Fruit fly (Drosophila melanogaster) whole organism, embryonic: ENCODE measurements around the gene Schip1.

ENCODE experiments used
- Aef1 ChIP-seq: fragments of 200-800 bp; sonication (Bioruptor generic); IDR thresholded peaks from 3 replicates; pipeline ENCODE4 v1.3.6; 2022; ENCODE audit warnings: missing biosample characterization, missing genetic modification characterization
- CG11696 ChIP-seq: fragments of 200-800 bp; sonication (Bioruptor generic); IDR thresholded peaks from 2 replicates; pipeline ENCODE4 v1.3.6; 2022; ENCODE audit warnings: missing biosample characterization, missing genetic modification characterization
- CG12155 ChIP-seq: fragments of 200-800 bp; sonication (Bioruptor generic); optimal IDR thresholded peaks from 3 replicates; lab custom pipeline; 2016; ENCODE audit warnings: missing biosample characterization, missing genetic modification characterization
- CG12769 ChIP-seq: fragments of 200-800 bp; sonication (Bioruptor generic); optimal IDR thresholded peaks from 2 replicates; lab custom pipeline; 2019; ENCODE audit warnings: missing biosample characterization, mild to moderate bottlenecking, missing genetic modification characterization, moderate library complexity
- CG13424 ChIP-seq: fragments of 200-800 bp; sonication (Bioruptor generic); optimal IDR thresholded peaks from 2 replicates; lab custom pipeline; 2019; ENCODE audit warnings: missing biosample characterization, mild to moderate bottlenecking, missing genetic modification characterization, moderate library complexity
- CG14014 ChIP-seq: fragments of 200-800 bp; sonication (Bioruptor generic); IDR thresholded peaks from 2 replicates; pipeline ENCODE4 v1.3.6; 2022; ENCODE audit warnings: missing biosample characterization, missing genetic modification characterization
- CG14860 ChIP-seq: fragments of 200-800 bp; sonication (Bioruptor generic); IDR thresholded peaks from 3 replicates; pipeline ENCODE4 v1.3.6; 2022; ENCODE audit warnings: missing biosample characterization, missing genetic modification characterization; ENCODE audit not compliant: partially characterized antibody
- CG14965 ChIP-seq: fragments of 200-800 bp; sonication (Bioruptor generic); optimal IDR thresholded peaks from 2 replicates; lab custom pipeline; 2016; ENCODE audit warnings: missing biosample characterization, missing genetic modification characterization, borderline replicate concordance
- CG15011 ChIP-seq: fragments of 200-800 bp; sonication (Bioruptor generic); optimal IDR thresholded peaks from 3 replicates; lab custom pipeline; 2018; ENCODE audit warnings: missing biosample characterization, mild to moderate bottlenecking, missing genetic modification characterization
- CG17829 ChIP-seq: fragments of 200-800 bp; optimal IDR thresholded peaks from 2 replicates; lab custom pipeline; 2019; ENCODE audit warnings: missing biosample characterization, mild to moderate bottlenecking, missing genetic modification characterization, moderate library complexity
- CG18011 ChIP-seq: fragments of 200-800 bp; sonication (Bioruptor generic); optimal IDR thresholded peaks from 2 replicates; lab custom pipeline; 2017; ENCODE audit warnings: missing biosample characterization, missing genetic modification characterization, mild to moderate bottlenecking, moderate library complexity, missing genotype
- CG18476 ChIP-seq: fragments of 200-800 bp; sonication (Bioruptor generic); optimal IDR thresholded peaks from 2 replicates; lab custom pipeline; 2016; ENCODE audit warnings: missing biosample characterization, mild to moderate bottlenecking, missing genetic modification characterization
- CG18599 ChIP-seq: fragments of 200-800 bp; sonication (Bioruptor generic); optimal IDR thresholded peaks from 3 replicates; lab custom pipeline; 2017; ENCODE audit warnings: missing biosample characterization, missing genetic modification characterization, mild to moderate bottlenecking, moderate library complexity, missing genetic modification reagents
- CG2129 ChIP-seq: fragments of 200-800 bp; sonication (Bioruptor generic); IDR thresholded peaks from 2 replicates; pipeline ENCODE4 v1.3.6; 2022; ENCODE audit warnings: missing biosample characterization, missing genetic modification characterization; ENCODE audit not compliant: partially characterized antibody
- CG2712 ChIP-seq: fragments of 200-800 bp; optimal IDR thresholded peaks from 3 replicates; lab custom pipeline; 2019; ENCODE audit warnings: missing biosample characterization, mild to moderate bottlenecking, missing genetic modification characterization, moderate library complexity
- CG3065 ChIP-seq: fragments of 200-800 bp; sonication (Bioruptor generic); optimal IDR thresholded peaks from 2 replicates; lab custom pipeline; 2016; ENCODE audit warnings: missing biosample characterization, missing genetic modification characterization
- CG3726 ChIP-seq: fragments of 200-800 bp; sonication (Bioruptor generic); IDR thresholded peaks from 3 replicates; pipeline ENCODE4, ENCODE4 v1.3.6; 2022; ENCODE audit warnings: missing biosample characterization, missing genetic modification characterization
- CG3995 ChIP-seq: fragments of 200-800 bp; sonication (Bioruptor generic); optimal IDR thresholded peaks from 3 replicates; lab custom pipeline; 2016; ENCODE audit warnings: missing biosample characterization, missing genetic modification characterization
- CG4282 ChIP-seq: fragments of 200-800 bp; sonication (Bioruptor generic); optimal IDR thresholded peaks from 2 replicates; lab custom pipeline; 2016; ENCODE audit warnings: missing biosample characterization, missing genetic modification characterization
- CG4707 ChIP-seq: fragments of 200-800 bp; sonication (Bioruptor generic); optimal IDR thresholded peaks from 2 replicates; lab custom pipeline; 2018; ENCODE audit warnings: missing biosample characterization, mild to moderate bottlenecking, missing genetic modification characterization, moderate library complexity
- CG6175 ChIP-seq: fragments of 200-800 bp; sonication (Bioruptor generic); IDR thresholded peaks from 3 replicates; pipeline ENCODE4 v1.3.6; 2022; ENCODE audit warnings: missing biosample characterization, missing genetic modification characterization
- CG6254 ChIP-seq: fragments of 200-800 bp; sonication (Bioruptor generic); optimal IDR thresholded peaks from 3 replicates; lab custom pipeline; 2017; ENCODE audit warnings: mild to moderate bottlenecking, missing biosample characterization, missing genetic modification reagents, missing genetic modification characterization
- CG7372 ChIP-seq: fragments of 200-800 bp; sonication (Bioruptor generic); IDR thresholded peaks from 2 replicates; pipeline ENCODE4 v1.3.6; 2022; ENCODE audit warnings: missing biosample characterization, missing genetic modification characterization
- CG9437 ChIP-seq: fragments of 200-800 bp; sonication (Bioruptor generic); optimal IDR thresholded peaks from 2 replicates; lab custom pipeline; 2018; ENCODE audit warnings: missing biosample characterization, mild to moderate bottlenecking, missing genetic modification characterization
- D19B ChIP-seq: fragments of 200-800 bp; sonication (Bioruptor generic); optimal IDR thresholded peaks from 2 replicates; lab custom pipeline; 2017; ENCODE audit warnings: missing biosample characterization, mild to moderate bottlenecking, missing genetic modification characterization
- GATAe ChIP-seq: fragments of 200-800 bp; sonication (Bioruptor generic); conservative IDR thresholded peaks from 2 replicates; pipeline ENCODE4 v1.3.6; 2022; ENCODE audit warnings: missing biosample characterization, missing genetic modification characterization
- Gug ChIP-seq: fragments of 200-800 bp; sonication (Bioruptor generic); IDR thresholded peaks from 4 replicates; pipeline ENCODE4 v1.3.6; 2022; ENCODE audit warnings: missing biosample characterization, missing genetic modification characterization
- Hr3 ChIP-seq: fragments of 200-800 bp; sonication (Bioruptor generic); optimal IDR thresholded peaks from 3 replicates; lab custom pipeline; 2016; ENCODE audit warnings: missing biosample characterization, missing genetic modification characterization
- Hsf ChIP-seq: fragments of 200-800 bp; sonication (Bioruptor generic); optimal IDR thresholded peaks from 3 replicates; lab custom pipeline; 2016; ENCODE audit warnings: missing biosample characterization, missing genetic modification characterization
- Nf-YA ChIP-seq: fragments of 200-800 bp; sonication (Bioruptor generic); IDR thresholded peaks from 2 replicates; pipeline ENCODE4 v1.3.6; 2022; ENCODE audit warnings: missing biosample characterization, missing genetic modification characterization
- NfI ChIP-seq: fragments of 200-800 bp; sonication (Bioruptor generic); optimal IDR thresholded peaks from 3 replicates; lab custom pipeline; 2018; ENCODE audit warnings: missing biosample characterization, mild to moderate bottlenecking, missing genetic modification characterization, moderate library complexity
- Six4 ChIP-seq: fragments of 200-800 bp; sonication (Bioruptor generic); optimal IDR thresholded peaks from 2 replicates; lab custom pipeline; 2016; ENCODE audit warnings: missing biosample characterization, missing genetic modification characterization
- Spps ChIP-seq: fragments of 200-800 bp; sonication (Bioruptor generic); optimal IDR thresholded peaks from 2 replicates; lab custom pipeline; 2018; ENCODE audit warnings: missing biosample characterization, mild to moderate bottlenecking, missing genetic modification characterization
- Sry-β ChIP-seq: fragments of 200-800 bp; sonication (Bioruptor generic); optimal IDR thresholded peaks from 2 replicates; lab custom pipeline; 2018; ENCODE audit warnings: missing biosample characterization, mild to moderate bottlenecking, missing genetic modification characterization, moderate library complexity
- amos ChIP-seq: fragments of 200-800 bp; sonication (Bioruptor generic); IDR thresholded peaks from 2 replicates; pipeline ENCODE4 v1.3.6; 2022; ENCODE audit warnings: missing biosample characterization, missing genetic modification characterization; ENCODE audit not compliant: partially characterized antibody
- ftz-f1 ChIP-seq: fragments of 200-800 bp; sonication (Bioruptor generic); optimal IDR thresholded peaks from 2 replicates; lab custom pipeline; 2016; ENCODE audit warnings: missing biosample characterization, missing genetic modification characterization
- hbn ChIP-seq: fragments of 200-800 bp; sonication (Bioruptor generic); IDR thresholded peaks from 2 replicates; pipeline ENCODE4 v1.3.6; 2022; ENCODE audit warnings: missing biosample characterization, missing genetic modification characterization; ENCODE audit not compliant: partially characterized antibody
- kah ChIP-seq: fragments of 200-800 bp; sonication (Bioruptor generic); optimal IDR thresholded peaks from 2 replicates; lab custom pipeline; 2018; ENCODE audit warnings: missing biosample characterization, mild to moderate bottlenecking, missing genetic modification characterization
- knrl ChIP-seq: fragments of 200-800 bp; sonication (Bioruptor generic); IDR thresholded peaks from 3 replicates; pipeline ENCODE4 v1.3.6; 2022; ENCODE audit warnings: missing biosample characterization, missing genetic modification characterization; ENCODE audit not compliant: partially characterized antibody
- nom ChIP-seq: fragments of 200-800 bp; sonication (Bioruptor generic); optimal IDR thresholded peaks from 2 replicates; lab custom pipeline; 2017; ENCODE audit warnings: missing biosample characterization, missing genetic modification characterization, mild to moderate bottlenecking, moderate library complexity, missing genetic modification reagents
- pan ChIP-seq, 4 experiments: fragments of >200 bp in 3 of 4; fragments of 200-800 bp in 1 of 4; sonication (Bioruptor generic) in 1 of 4; optimal IDR thresholded peaks in 3 of 4; IDR thresholded peaks in 1 of 4; 2 replicates each; pipeline versions ENCODE4 v1.3.6 to Lab custom; 2017 to 2022; ENCODE audit warnings: missing biosample characterization in 2 of 4, missing genetic modification characterization in 2 of 4, mixed read lengths in 1 of 4
- peb ChIP-seq: fragments of 200-800 bp; sonication (Bioruptor generic); IDR thresholded peaks from 2 replicates; pipeline ENCODE4 v1.3.6; 2022; ENCODE audit warnings: missing biosample characterization, missing genetic modification characterization
- repo ChIP-seq: fragments of 200-800 bp; sonication (Bioruptor generic); optimal IDR thresholded peaks from 2 replicates; lab custom pipeline; 2016; ENCODE audit warnings: missing biosample characterization, missing genetic modification characterization
- scrt ChIP-seq: fragments of 200-800 bp; sonication (Bioruptor generic); optimal IDR thresholded peaks from 2 replicates; lab custom pipeline; 2018; ENCODE audit warnings: missing biosample characterization, mild to moderate bottlenecking, missing genetic modification characterization, moderate library complexity
- slou ChIP-seq: fragments of 200-800 bp; sonication (Bioruptor generic); optimal IDR thresholded peaks from 3 replicates; lab custom pipeline; 2016; ENCODE audit warnings: missing biosample characterization, missing genetic modification characterization
- so ChIP-seq: fragments of 200-800 bp; sonication (Bioruptor generic); IDR thresholded peaks from 3 replicates; pipeline ENCODE4 v1.3.6; 2022; ENCODE audit warnings: missing biosample characterization, missing genetic modification characterization
- sr ChIP-seq: fragments of 200-800 bp; sonication (Bioruptor generic); IDR thresholded peaks from 3 replicates; pipeline ENCODE4 v1.3.6; 2022; ENCODE audit warnings: missing biosample characterization, missing genetic modification characterization
- z ChIP-seq: fragments of 200-800 bp; sonication (Bioruptor generic); IDR thresholded peaks from 3 replicates; pipeline ENCODE4 v1.3.6; 2022; ENCODE audit warnings: missing biosample characterization, missing genetic modification characterization
- zfh1 ChIP-seq: fragments of 200-800 bp; sonication (Bioruptor generic); IDR thresholded peaks from 3 replicates; pipeline ENCODE4 v1.3.6; 2022; ENCODE audit warnings: missing biosample characterization, missing genetic modification characterization

The Schip1 gene

dm6 chr2L:10292066-10292560 is 38.8 kb downstream of the Schip1 start, which contains the start of gene Ufd4 (continued):
- TF ChIP-seq Sry-β (peak; percentile 15), CG9437 (GFP tag; lab: Kevin White, UChicago) (no peak), peb (no peak), CG4707 (GFP tag; lab: Kevin White, UChicago) (no peak), scrt (GFP tag; lab: Kevin White, UChicago) (no peak), CG4282 (GFP tag; lab: Kevin White, UChicago) (no peak), CG14965 (no peak), CG14014 (GFP tag; lab: Robert Waterston, UW) (peak; percentile 75; the same call in 1 of the 2 replicates), CG18011 (peak; percentile 19), CG13424 (tag; lab: Kevin White, UChicago) (peak; percentile 73), CG2129 (GFP tag; lab: Robert Waterston, UW) (no peak), CG11696 (GFP tag; lab: Robert Waterston, UW) (peak; percentile 40; the same call in 1 of the 2 replicates), CG7372 (no peak), D19B (GFP tag; lab: Kevin White, UChicago) (no peak), CG2712 (tag; lab: Kevin White, UChicago) (peak; percentile 86), CG3995 (GFP tag; lab: Kevin White, UChicago) (peak; percentile 49), nom (GFP tag; lab: Kevin White, UChicago) (no peak), so (no peak; the same call in 2 of the 3 replicates), slou (no peak), Six4 (GFP tag; lab: Kevin White, UChicago) (peak; percentile 29), CG3065 (GFP tag; lab: Kevin White, UChicago) (no peak), CG12769 (tag; lab: Kevin White, UChicago) (no peak), CG14860 (GFP tag; lab: Robert Waterston, UW) (no peak), pan (optimal IDR thresholded peaks at IDR 0.05; lab: Kevin White, UChicago) (no peak), pan (GFP tag; optimal IDR thresholded peaks at IDR 0.05 in 1 of 2, IDR thresholded peaks at IDR 0.05 in 1 of 2) (no peak), kah (GFP tag; lab: Kevin White, UChicago) (peak; percentile 43), knrl (no peak), z (no peak), CG12155 (peak; percentile 57), CG6175 (GFP tag; lab: Robert Waterston, UW) (no peak), ftz-f1 (GFP tag; lab: Kevin White, UChicago) (no peak), repo (GFP tag; lab: Kevin White, UChicago) (peak; percentile 25), Gug (GFP tag; lab: Robert Waterston, UW) (no peak), amos (no peak; the same call in 1 of the 2 replicates), NfI (no peak), zfh1 (GFP tag; lab: Robert Waterston, UW) (peak; percentile 75; the same call in 2 of the 3 replicates), sr (GFP tag; lab: Robert Waterston, UW) (no peak), CG15011 (GFP tag; lab: Kevin White, UChicago) (no peak), CG18599 (GFP tag; lab: Kevin White, UChicago) (no peak), CG3726 (GFP tag; lab: Robert Waterston, UW) (no peak), GATAe (GFP tag; lab: Robert Waterston, UW) (no peak), Spps (tag; lab: Kevin White, UChicago) (peak; percentile 43), CG6254 (GFP tag; lab: Kevin White, UChicago) (peak; percentile 41), CG18476 (GFP tag; lab: Kevin White, UChicago) (peak; percentile 69), CG17829 (tag; lab: Kevin White, UChicago) (peak; percentile 83), Aef1 (GFP tag; lab: Robert Waterston, UW) (peak; percentile 47; the same call in 1 of the 3 replicates), Nf-YA (GFP tag; lab: Robert Waterston, UW) (peak; percentile 44; the same call in 1 of the 2 replicates), Hr3 (GFP tag; lab: Kevin White, UChicago) (peak; percentile 30), hbn (no peak; the same call in 1 of the 2 replicates), Hsf (GFP tag; lab: Kevin White, UChicago) (no peak)
